Fruit fly (Drosophila melanogaster): Measurements from ENCODE around the gene CG5191.

CG5191 gene

dm6 chr3R:20567507-20568222 is 7.0 kb downstream of the CG5191 start:
- TF ChIP-seq CG8478 (optimal IDR thresholded peaks at IDR 0.05): no peak
- TF ChIP-seq CTCF (optimal IDR thresholded peaks at IDR 0.05): no peak

- TF ChIP-seq CG8478 (optimal IDR thresholded peaks at IDR 0.05): no peak
Measured at dm6 chr3R:20573326-20573725, 12.7 kb downstream of the CG5191 start.

dm6 chr3R:20574535-20574980 is 13.9 kb downstream of the CG5191 start:
- TF ChIP-seq CG8478 (optimal IDR thresholded peaks at IDR 0.05): no peak
- no peak for TF ChIP-seq CTCF (optimal IDR thresholded peaks at IDR 0.05)

- peak in 1 of 2 experiments; percentile 31 for TF ChIP-seq CTCF (optimal IDR thresholded peaks at IDR 0.05)
- TF ChIP-seq CG8478 (optimal IDR thresholded peaks at IDR 0.05): no peak
Measured at dm6 chr3R:20576789-20577188, 16.1 kb downstream of the CG5191 start, which contains the start of the genes TFAM and CG5412. Gene TFAM, minus strand, starts transcription at chr3R:20577010. Gene CG5412, plus strand, starts transcription at chr3R:20577053.

- TF ChIP-seq CG8478 (optimal IDR thresholded peaks at IDR 0.05) (no peak), CTCF (optimal IDR thresholded peaks at IDR 0.05) (no peak)
Measured at dm6 chr3R:20579816-20580215, 19.2 kb downstream of the CG5191 start, which contains the start of the genes EloB and Srp14. Gene EloB, minus strand, starts transcription at chr3R:20579850. Gene Srp14, plus strand, starts transcription at chr3R:20580115.

dm6 chr3R:20581376-20581775 is 20.7 kb downstream of the CG5191 start, which contains the start of gene CG34008:
Gene CG34008, minus strand, starts transcription at chr3R:20581522.
- TF ChIP-seq CG8478 (optimal IDR thresholded peaks at IDR 0.05) (no peak), CTCF (optimal IDR thresholded peaks at IDR 0.05) (no peak)

- TF ChIP-seq CTCF (optimal IDR thresholded peaks at IDR 0.05) (no peak), CG8478 (optimal IDR thresholded peaks at IDR 0.05) (no peak)
Measured at dm6 chr3R:20585566-20585965, 24.9 kb downstream of the CG5191 start, which contains the start of gene CG16953. Gene CG16953, minus strand, starts transcription at chr3R:20585833.

dm6 chr3R:20586409-20586808 is 25.7 kb downstream of the CG5191 start:
- no peak for TF ChIP-seq CTCF (optimal IDR thresholded peaks at IDR 0.05)
- no peak for TF ChIP-seq CG8478 (optimal IDR thresholded peaks at IDR 0.05)

dm6 chr3R:20587630-20588479 is 27.2 kb downstream of the CG5191 start, which contains the start of gene Septin2:
Gene Septin2, minus strand, starts transcription at chr3R:20588356.
- no peak for TF ChIP-seq CG8478 (optimal IDR thresholded peaks at IDR 0.05)
- no peak for TF ChIP-seq CTCF (optimal IDR thresholded peaks at IDR 0.05)

- TF ChIP-seq CTCF (optimal IDR thresholded peaks at IDR 0.05): no peak
- no peak for TF ChIP-seq CG8478 (optimal IDR thresholded peaks at IDR 0.05)
Measured at dm6 chr3R:20588480-20588785, 27.8 kb downstream of the CG5191 start, which contains the start of gene Srp72. Gene Srp72, plus strand, starts transcription at chr3R:20588711.

dm6 chr3R:20592517-20593462 is 32.1 kb downstream of the CG5191 start, which contains the start of the genes Pus1 and bon:
Gene Pus1, minus strand, starts transcription at chr3R:20592671.
Gene bon, plus strand, starts transcription at chr3R:20593139.
- peak in 1 of 2 experiments; percentile 5 for TF ChIP-seq CTCF (optimal IDR thresholded peaks at IDR 0.05)
- no peak for TF ChIP-seq CG8478 (optimal IDR thresholded peaks at IDR 0.05)

dm6 chr3R:20593463-20593838 is 32.8 kb downstream of the CG5191 start:
- TF ChIP-seq CG8478 (optimal IDR thresholded peaks at IDR 0.05): no peak
- no peak for TF ChIP-seq CTCF (optimal IDR thresholded peaks at IDR 0.05)

- TF ChIP-seq CTCF (optimal IDR thresholded peaks at IDR 0.05) (no peak), CG8478 (optimal IDR thresholded peaks at IDR 0.05) (no peak)
Measured at dm6 chr3R:20594194-20595144, 33.8 kb downstream of the CG5191 start.

Measured in S2 (cell line).